Worm (Caenorhabditis elegans) whole organism, L4/young adult: ENCODE data around the gene nfx-1.

Experiments
- W03F9.2 ChIP-seq: fragments of 150-350 bp; optimal IDR thresholded peaks from 2 replicates; lab custom pipeline; 2014; ENCODE audit warnings: missing biosample characterization, missing genetic modification characterization
- dao-5 ChIP-seq: sonication (generic microtip); optimal IDR thresholded peaks from 2 replicates; lab custom pipeline; 2016; ENCODE audit warnings: missing genotype, missing genetic modification characterization, moderate library complexity, missing compliant biosample characterization
- him-1 ChIP-seq: sonication (generic microtip); optimal IDR thresholded peaks from 2 replicates; lab custom pipeline; 2016; ENCODE audit warnings: missing genotype, missing genetic modification reagents, missing genetic modification characterization, missing compliant biosample characterization

- TF ChIP-seq him-1 (tag; lab: Kevin White, UChicago) = no peak
- no peak for TF ChIP-seq dao-5 (tag; lab: Kevin White, UChicago)
- TF ChIP-seq W03F9.2 (tag; lab: Kevin White, UChicago) = no peak
These were observed 40.3 kb downstream of the nfx-1 start, which contains the start of gene nas-4 for ce11 chrIII:6415306-6415973.
